Worm (Caenorhabditis elegans) whole organism, young adult: ENCODE results near the gene F20B6.6.

ENCODE experiments used
- F49E8.2 ChIP-seq: sonication (generic microtip); optimal IDR thresholded peaks from 3 replicates; lab custom pipeline; 2017; ENCODE audit warnings: missing genetic modification characterization, mild to moderate bottlenecking, missing compliant biosample characterization, antibody characterized with exemption, moderate library complexity; ENCODE audit not compliant: insufficient read depth
- K12H6.12 ChIP-seq: fragments of 200-800 bp; sonication (Bioruptor generic); optimal IDR thresholded peaks from 2 replicates; lab custom pipeline; 2018; ENCODE audit warnings: mild to moderate bottlenecking, missing genetic modification characterization, missing compliant biosample characterization
- Y53F4B.3 ChIP-seq: fragments of 200-800 bp; sonication (Bioruptor generic); IDR thresholded peaks from 2 replicates; pipeline ENCODE4 v1.3.6; 2022; ENCODE audit warnings: missing genetic modification reagents, missing genetic modification characterization, missing compliant biosample characterization
- aptf-2 ChIP-seq: fragments of 200-800 bp; sonication (Bioruptor generic); conservative IDR thresholded peaks from 2 replicates; pipeline ENCODE4 v1.3.6; 2022; ENCODE audit warnings: missing genetic modification reagents, missing genetic modification characterization, missing compliant biosample characterization
- ccch-3 ChIP-seq: fragments of 200-800 bp; sonication (Bioruptor generic); optimal IDR thresholded peaks from 2 replicates; lab custom pipeline; 2018; ENCODE audit warnings: mild to moderate bottlenecking, missing genetic modification characterization, missing compliant biosample characterization
- hmg-20 ChIP-seq: fragments of 200-800 bp; sonication (Bioruptor generic); IDR thresholded peaks from 2 replicates; pipeline ENCODE4 v1.3.6; 2022; ENCODE audit warnings: missing genetic modification reagents, missing genetic modification characterization, missing compliant biosample characterization
- lin-54 ChIP-seq: fragments of 200-800 bp; sonication (Bioruptor generic); optimal IDR thresholded peaks from 2 replicates; lab custom pipeline; 2018; ENCODE audit warnings: mild to moderate bottlenecking, missing genetic modification characterization, missing compliant biosample characterization
- mcd-1 ChIP-seq: fragments of 200-800 bp; sonication (Bioruptor generic); IDR thresholded peaks from 2 replicates; pipeline ENCODE4 v1.3.6; 2022; ENCODE audit warnings: missing genetic modification reagents, missing genetic modification characterization, missing compliant biosample characterization
- nfya-1 ChIP-seq: sonication (generic microtip); optimal IDR thresholded peaks from 2 replicates; lab custom pipeline; 2017; ENCODE audit warnings: antibody characterized with exemption, missing compliant biosample characterization, missing genetic modification characterization, borderline replicate concordance; ENCODE audit not compliant: insufficient read depth
- nhr-120 ChIP-seq: fragments of 200-800 bp; sonication (Bioruptor generic); IDR thresholded peaks from 2 replicates; pipeline ENCODE4 v1.3.6; 2022; ENCODE audit warnings: missing genetic modification characterization, missing compliant biosample characterization
- pha-4 ChIP-seq: fragments of 150-350 bp; sonication (generic microtip); optimal IDR thresholded peaks from 2 replicates; lab custom pipeline; 2014; ENCODE audit warnings: missing biosample characterization, missing genetic modification reagents, missing genetic modification characterization
- sea-2 ChIP-seq: fragments of 200-800 bp; sonication (Bioruptor generic); IDR thresholded peaks from 2 replicates; pipeline ENCODE4 v1.3.6; 2022; ENCODE audit warnings: missing genetic modification characterization, missing compliant biosample characterization
- snpc-4 ChIP-seq, 5 experiments: fragments of 150-350 bp in 1 of 5; sonication (generic microtip) in 4 of 5; optimal IDR thresholded peaks; 2 replicates each; lab custom pipeline; 2014 to 2018; ENCODE audit warnings: missing genetic modification characterization in 5 of 5, missing biosample characterization in 3 of 5, antibody characterized with exemption in 2 of 5, mild to moderate bottlenecking in 2 of 5, missing compliant biosample characterization in 2 of 5, missing genotype in 2 of 5, moderate library complexity in 2 of 5, missing genetic modification reagents in 1 of 5

DNA sequence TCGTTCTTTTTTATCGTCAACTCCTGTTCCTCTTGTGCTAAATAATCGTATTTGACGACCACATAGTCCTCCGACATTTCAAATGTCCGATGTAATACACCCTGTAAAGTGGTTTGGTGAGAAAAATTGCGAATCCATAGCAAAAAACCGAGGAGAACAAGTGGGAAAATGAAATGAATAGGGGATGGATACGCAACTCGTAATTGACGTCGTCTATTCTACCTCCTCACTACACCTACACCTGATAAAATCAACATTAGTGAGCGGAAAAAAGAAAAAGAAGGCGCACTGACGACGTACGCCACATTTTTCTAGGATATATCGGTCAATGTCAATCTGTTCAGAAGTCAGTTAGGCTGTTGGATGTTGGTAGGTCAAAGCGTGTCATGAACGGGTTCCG lies 48.7 kb downstream of the F20B6.6 start, which contains the start of gene nck-1:
- TF ChIP-seq aptf-2 (GFP tag; lab: Robert Waterston, UW) (no peak), pha-4 (tag; lab: Kevin White, UChicago) (no peak), sea-2 (GFP tag; lab: Robert Waterston, UW) (no peak), mcd-1 (no peak), hmg-20 (GFP tag; lab: Robert Waterston, UW) (no peak), snpc-4 (GFP tag; optimal IDR thresholded peaks at IDR 0.05; lab: Kevin White, UChicago) (no peak), snpc-4 (tag; optimal IDR thresholded peaks at IDR 0.05; lab: Kevin White, UChicago) (no peak), nhr-120 (no peak), K12H6.12 (tag; lab: Kevin White, UChicago) (no peak), F49E8.2 (tag; lab: Kevin White, UChicago) (no peak), lin-54 (no peak), Y53F4B.3 (GFP tag; lab: Robert Waterston, UW) (no peak), ccch-3 (no peak), nfya-1 (tag; lab: Kevin White, UChicago) (no peak)
